Worm (Caenorhabditis elegans) whole organism, L4 larva: ENCODE results near the gene col-183.

Experiments used
- R02D3.7 ChIP-seq: fragments of 150-350 bp; sonication (generic microtip); optimal IDR thresholded peaks from 3 replicates; lab custom pipeline; 2014; ENCODE audit warnings: missing biosample characterization, missing genetic modification characterization
- Y48G9A.11 ChIP-seq: fragments of 200-800 bp; sonication (Bioruptor generic); IDR thresholded peaks from 2 replicates; pipeline ENCODE4 v1.3.6; 2022; ENCODE audit warnings: missing genetic modification reagents, missing genetic modification characterization, missing compliant biosample characterization
- ZK546.5 ChIP-seq, 2 experiments: sonication (generic microtip); optimal IDR thresholded peaks; 2 replicates each; lab custom pipeline; 2017; ENCODE audit warnings: missing biosample characterization in 2 of 2, missing genetic modification characterization in 2 of 2
- ama-1 ChIP-seq: fragments of 150-350 bp; optimal IDR thresholded peaks from 2 replicates; lab custom pipeline; 2014; ENCODE audit warnings: inconsistent platforms, mixed read lengths
- ces-1 ChIP-seq: fragments of 150-350 bp; sonication (generic microtip); optimal IDR thresholded peaks from 4 replicates; lab custom pipeline; 2014; ENCODE audit warnings: missing biosample characterization, missing genetic modification reagents, missing genetic modification characterization
- egl-27 ChIP-seq: sonication (generic microtip); optimal IDR thresholded peaks from 3 replicates; lab custom pipeline; 2017; ENCODE audit warnings: missing biosample characterization, missing genetic modification reagents, missing genetic modification characterization
- hlh-30 ChIP-seq: sonication (generic microtip); optimal IDR thresholded peaks from 2 replicates; lab custom pipeline; 2017; ENCODE audit warnings: antibody characterized with exemption, mild to moderate bottlenecking, missing genetic modification characterization, missing compliant biosample characterization; ENCODE audit not compliant: insufficient read depth
- lin-13 ChIP-seq: fragments of 150-350 bp; optimal IDR thresholded peaks from 2 replicates; lab custom pipeline; 2014; ENCODE audit warnings: missing biosample characterization, missing genetic modification reagents, missing genetic modification characterization
- madf-5 ChIP-seq, 2 experiments: fragments of 200-800 bp; sonication (Bioruptor generic); IDR thresholded peaks; 2 replicates each; pipeline ENCODE4 v1.3.6; 2022; ENCODE audit warnings: missing compliant biosample characterization in 2 of 2, missing genetic modification characterization in 2 of 2
- pha-4 ChIP-seq, 2 experiments: fragments of 150-350 bp in 1 of 2; fragments of 200-800 bp in 1 of 2; sonication (Bioruptor generic) in 1 of 2; IDR thresholded peaks in 1 of 2; optimal IDR thresholded peaks in 1 of 2; 2 replicates each; pipeline versions ENCODE4 v1.3.6 to Lab custom; 2014 to 2022; ENCODE audit warnings: missing genetic modification characterization in 2 of 2, missing genetic modification reagents in 2 of 2, missing biosample characterization in 1 of 2, missing compliant biosample characterization in 1 of 2
- set-16 ChIP-seq: fragments of 200-800 bp; sonication (Bioruptor generic); IDR thresholded peaks from 2 replicates; pipeline ENCODE4 v1.3.6; 2022; ENCODE audit warnings: missing genetic modification reagents, missing genetic modification characterization, missing compliant biosample characterization
- zip-2 ChIP-seq: fragments of 150-350 bp; optimal IDR thresholded peaks from 2 replicates; lab custom pipeline; 2014; ENCODE audit warnings: missing biosample characterization, missing genetic modification characterization

ce11 chrX:13507233-13507632 lies 39.7 kb upstream of the col-183 start, which contains the start of gene H06A10.1:
- TF ChIP-seq hlh-30 (tag; lab: Kevin White, UChicago) (no peak), pha-4 (GFP tag; IDR thresholded peaks at IDR 0.05; lab: Robert Waterston, UW) (no peak), pha-4 (tag; optimal IDR thresholded peaks at IDR 0.05; lab: Kevin White, UChicago) (no peak), ZK546.5 (tag; optimal IDR thresholded peaks at IDR 0.05; lab: Kevin White, UChicago) (no peak), ces-1 (no peak), R02D3.7 (tag; lab: Kevin White, UChicago) (no peak), egl-27 (tag; lab: Kevin White, UChicago) (no peak), lin-13 (GFP tag; lab: Kevin White, UChicago) (no peak), set-16 (GFP tag; lab: Robert Waterston, UW) (no peak), Y48G9A.11 (GFP tag; lab: Robert Waterston, UW) (no peak), zip-2 (no peak), madf-5 (GFP tag; IDR thresholded peaks at IDR 0.05; lab: Robert Waterston, UW) (no peak), ama-1 (lab: Kevin White, UChicago) (no peak)
